Worm (Caenorhabditis elegans) whole organism, young adult: ENCODE results near the gene Y105C5A.1268.

Source experiments
- ceh-100 ChIP-seq: fragments of 200-800 bp; sonication (Bioruptor generic); IDR thresholded peaks from 2 replicates; pipeline ENCODE4 v1.3.6; 2022; ENCODE audit warnings: missing genetic modification reagents, missing genetic modification characterization, missing compliant biosample characterization
- nhr-179 ChIP-seq: sonication (generic microtip); optimal IDR thresholded peaks from 2 replicates; lab custom pipeline; 2016; ENCODE audit warnings: mild to moderate bottlenecking, missing genetic modification characterization, missing compliant biosample characterization
- nhr-90 ChIP-seq: sonication (generic microtip); optimal IDR thresholded peaks from 2 replicates; lab custom pipeline; 2016; ENCODE audit warnings: missing genotype, mild to moderate bottlenecking, missing genetic modification characterization, missing compliant biosample characterization
- pha-4 ChIP-seq: fragments of 150-350 bp; sonication (generic microtip); optimal IDR thresholded peaks from 2 replicates; lab custom pipeline; 2014; ENCODE audit warnings: missing biosample characterization, missing genetic modification reagents, missing genetic modification characterization
- rcor-1 ChIP-seq: fragments of 200-800 bp; sonication (Bioruptor generic); IDR thresholded peaks from 2 replicates; pipeline ENCODE4 v1.3.6; 2022; ENCODE audit warnings: missing genetic modification reagents, missing genetic modification characterization, missing compliant biosample characterization
- snpc-4 ChIP-seq, 5 experiments: fragments of 150-350 bp in 1 of 5; sonication (generic microtip) in 4 of 5; optimal IDR thresholded peaks; 2 replicates each; lab custom pipeline; 2014 to 2018; ENCODE audit warnings: missing genetic modification characterization in 5 of 5, missing biosample characterization in 3 of 5, antibody characterized with exemption in 2 of 5, mild to moderate bottlenecking in 2 of 5, missing compliant biosample characterization in 2 of 5, missing genotype in 2 of 5, moderate library complexity in 2 of 5, missing genetic modification reagents in 1 of 5

DNA sequence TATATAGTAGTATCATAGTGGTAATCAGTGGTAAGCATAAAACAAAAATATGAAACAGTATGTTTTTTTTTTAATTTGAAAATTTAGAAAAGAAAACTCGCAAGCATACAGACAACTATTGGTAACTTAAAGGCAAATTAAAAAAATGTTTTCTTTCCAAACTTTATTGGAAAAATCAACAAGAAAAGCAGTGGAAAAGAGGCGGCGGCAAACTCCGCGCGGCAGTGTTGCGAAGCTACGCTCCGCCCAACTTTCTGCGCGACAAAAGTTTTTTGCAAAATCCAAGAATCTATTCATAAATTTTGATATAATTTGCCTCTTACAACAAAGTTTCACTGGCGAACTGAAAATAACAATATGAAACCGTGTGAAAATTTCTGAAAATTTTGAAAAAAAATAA lies 38.3 kb upstream of the Y105C5A.1268 start:
- no peak for TF ChIP-seq rcor-1 (GFP tag; lab: Robert Waterston, UW)
- no peak for TF ChIP-seq snpc-4 (GFP tag; optimal IDR thresholded peaks at IDR 0.05; lab: Kevin White, UChicago)
- TF ChIP-seq snpc-4 (tag; optimal IDR thresholded peaks at IDR 0.05; lab: Kevin White, UChicago): peak in 1 of 4 experiments; percentile 39
- TF ChIP-seq ceh-100 (GFP tag; lab: Robert Waterston, UW): no peak
- TF ChIP-seq nhr-90 (tag; lab: Kevin White, UChicago): no peak
- TF ChIP-seq nhr-179 (tag; lab: Kevin White, UChicago): no peak
- TF ChIP-seq pha-4: no peak
